Fruit fly (Drosophila melanogaster) whole organism, embryonic: ENCODE measurements around the gene Ir31a.

Experiments used
- Aef1 ChIP-seq: fragments of 200-800 bp; sonication (Bioruptor generic); IDR thresholded peaks from 3 replicates; pipeline ENCODE4 v1.3.6; 2022; ENCODE audit warnings: missing biosample characterization, missing genetic modification characterization
- Bdp1 ChIP-seq: fragments of 200-800 bp; sonication (Bioruptor generic); optimal IDR thresholded peaks from 3 replicates; lab custom pipeline; 2016; ENCODE audit warnings: missing biosample characterization, missing genetic modification characterization
- Bteb2 ChIP-seq: fragments of 200-800 bp; sonication (Bioruptor generic); optimal IDR thresholded peaks from 2 replicates; lab custom pipeline; 2016; ENCODE audit warnings: missing biosample characterization, missing genetic modification characterization
- CG10147 ChIP-seq: fragments of 200-800 bp; sonication (Bioruptor generic); optimal IDR thresholded peaks from 2 replicates; lab custom pipeline; 2019; ENCODE audit warnings: missing biosample characterization, mild to moderate bottlenecking, missing genetic modification characterization, moderate library complexity
- CG10267 ChIP-seq: fragments of 200-800 bp; sonication (Bioruptor generic); optimal IDR thresholded peaks from 2 replicates; lab custom pipeline; 2018; ENCODE audit warnings: missing biosample characterization, mild to moderate bottlenecking, missing genetic modification characterization, moderate library complexity
- CG10321 ChIP-seq: fragments of 200-800 bp; sonication (Bioruptor generic); IDR thresholded peaks from 2 replicates; pipeline ENCODE4 v1.3.6; 2022; ENCODE audit warnings: missing biosample characterization, missing genetic modification characterization
- CG11093 ChIP-seq: fragments of 200-800 bp; sonication (Bioruptor generic); IDR thresholded peaks from 3 replicates; pipeline ENCODE4 v1.3.6; 2022; ENCODE audit warnings: missing biosample characterization, missing genetic modification characterization
- CG12104 ChIP-seq: fragments of 200-800 bp; sonication (Bioruptor generic); optimal IDR thresholded peaks from 3 replicates; lab custom pipeline; 2016; ENCODE audit warnings: missing biosample characterization, missing genetic modification characterization
- CG12744 ChIP-seq: fragments of 200-800 bp; sonication (Bioruptor generic); optimal IDR thresholded peaks from 2 replicates; lab custom pipeline; 2016; ENCODE audit warnings: missing biosample characterization, missing genetic modification characterization
- CG14667 ChIP-seq: fragments of 200-800 bp; sonication (Bioruptor generic); IDR thresholded peaks from 2 replicates; pipeline ENCODE4 v1.3.6; 2022; ENCODE audit warnings: missing biosample characterization, missing genetic modification characterization
- CG16815 ChIP-seq: fragments of 200-800 bp; sonication (Bioruptor generic); optimal IDR thresholded peaks from 3 replicates; lab custom pipeline; 2017; ENCODE audit warnings: missing biosample characterization, mild to moderate bottlenecking, missing genetic modification characterization
- CG17802 ChIP-seq: fragments of 200-800 bp; sonication (Bioruptor generic); optimal IDR thresholded peaks from 2 replicates; lab custom pipeline; 2018; ENCODE audit warnings: missing biosample characterization, mild to moderate bottlenecking, missing genetic modification characterization, moderate library complexity
- CG18011 ChIP-seq: fragments of 200-800 bp; sonication (Bioruptor generic); optimal IDR thresholded peaks from 2 replicates; lab custom pipeline; 2017; ENCODE audit warnings: missing biosample characterization, missing genetic modification characterization, mild to moderate bottlenecking, moderate library complexity, missing genotype
- CG18262 ChIP-seq: fragments of 200-800 bp; optimal IDR thresholded peaks from 3 replicates; lab custom pipeline; 2019; ENCODE audit warnings: missing biosample characterization, mild to moderate bottlenecking, missing genetic modification characterization, moderate library complexity
- CG31224 ChIP-seq: fragments of 200-800 bp; sonication (Bioruptor generic); IDR thresholded peaks from 2 replicates; pipeline ENCODE4 v1.3.6; 2022; ENCODE audit warnings: missing biosample characterization, missing genetic modification characterization
- CG32767 ChIP-seq: fragments of 200-800 bp; sonication (Bioruptor generic); IDR thresholded peaks from 2 replicates; pipeline ENCODE4 v1.3.6; 2022; ENCODE audit warnings: missing biosample characterization, missing genetic modification characterization
- CG6254 ChIP-seq: fragments of 200-800 bp; sonication (Bioruptor generic); optimal IDR thresholded peaks from 3 replicates; lab custom pipeline; 2017; ENCODE audit warnings: mild to moderate bottlenecking, missing biosample characterization, missing genetic modification reagents, missing genetic modification characterization
- CG6765 ChIP-seq: fragments of 200-800 bp; sonication (Bioruptor generic); optimal IDR thresholded peaks from 3 replicates; lab custom pipeline; 2017; ENCODE audit warnings: missing biosample characterization, mild to moderate bottlenecking, missing genetic modification characterization
- CG7839 ChIP-seq: fragments of 200-800 bp; sonication (Bioruptor generic); optimal IDR thresholded peaks from 3 replicates; lab custom pipeline; 2018; ENCODE audit warnings: missing biosample characterization, mild to moderate bottlenecking, missing genetic modification characterization, moderate library complexity
- CG7928 ChIP-seq: fragments of 200-800 bp; sonication (Bioruptor generic); optimal IDR thresholded peaks from 2 replicates; lab custom pipeline; 2017; ENCODE audit warnings: missing biosample characterization, mild to moderate bottlenecking, missing genetic modification characterization
- CG8089 ChIP-seq: fragments of 200-800 bp; sonication (Bioruptor generic); optimal IDR thresholded peaks from 3 replicates; lab custom pipeline; 2016; ENCODE audit warnings: missing biosample characterization, missing genetic modification characterization
- CG9797 ChIP-seq: fragments of 200-800 bp; sonication (Bioruptor generic); optimal IDR thresholded peaks from 3 replicates; lab custom pipeline; 2018; ENCODE audit warnings: missing biosample characterization, mild to moderate bottlenecking, missing genetic modification characterization
- D19A ChIP-seq: fragments of 200-800 bp; optimal IDR thresholded peaks from 3 replicates; lab custom pipeline; 2019; ENCODE audit warnings: missing biosample characterization, mild to moderate bottlenecking, missing genetic modification characterization, moderate library complexity
- Dek ChIP-seq: fragments of 200-800 bp; sonication (Bioruptor generic); optimal IDR thresholded peaks from 3 replicates; lab custom pipeline; 2019; ENCODE audit warnings: missing biosample characterization, mild to moderate bottlenecking, missing genetic modification characterization, moderate library complexity
- Dip2 ChIP-seq: fragments of 200-800 bp; sonication (Bioruptor generic); IDR thresholded peaks from 2 replicates; pipeline ENCODE4 v1.3.6; 2022; ENCODE audit warnings: missing biosample characterization, missing genetic modification characterization
- Dp ChIP-seq: fragments of 200-800 bp; sonication (Bioruptor generic); optimal IDR thresholded peaks from 2 replicates; lab custom pipeline; 2018; ENCODE audit warnings: missing biosample characterization, mild to moderate bottlenecking, missing genetic modification characterization, moderate library complexity
- ERR ChIP-seq: fragments of 200-800 bp; sonication (Bioruptor generic); optimal IDR thresholded peaks from 2 replicates; lab custom pipeline; 2016; ENCODE audit warnings: missing biosample characterization, missing genetic modification characterization
- HmgZ ChIP-seq: fragments of 200-800 bp; sonication (Bioruptor generic); optimal IDR thresholded peaks from 2 replicates; lab custom pipeline; 2018; ENCODE audit warnings: missing biosample characterization, mild to moderate bottlenecking, missing genetic modification characterization
- Hmx ChIP-seq: fragments of 200-800 bp; sonication (Bioruptor generic); optimal IDR thresholded peaks from 2 replicates; lab custom pipeline; 2016; ENCODE audit warnings: missing biosample characterization, missing genetic modification characterization
- Hr51 ChIP-seq, 2 experiments: fragments of 200-800 bp; sonication (Bioruptor generic); optimal IDR thresholded peaks; 2 replicates in 1 of 2; 3 replicates in 1 of 2; lab custom pipeline; 2016 to 2018; ENCODE audit warnings: missing biosample characterization in 2 of 2, missing genetic modification characterization in 2 of 2, mild to moderate bottlenecking in 1 of 2, moderate library complexity in 1 of 2
- MESR4 ChIP-seq: fragments of 200-800 bp; sonication (Bioruptor generic); optimal IDR thresholded peaks from 2 replicates; lab custom pipeline; 2018; ENCODE audit warnings: missing biosample characterization, mild to moderate bottlenecking, missing genetic modification characterization, moderate library complexity
- MTF-1 ChIP-seq: fragments of 200-800 bp; sonication (Bioruptor generic); optimal IDR thresholded peaks from 2 replicates; lab custom pipeline; 2018; ENCODE audit warnings: missing biosample characterization, mild to moderate bottlenecking, missing genetic modification characterization, borderline replicate concordance
- Trl ChIP-seq, 3 experiments: fragments of >200 bp in 2 of 3; fragments of 200-800 bp in 1 of 3; sonication (Bioruptor generic) in 1 of 3; optimal IDR thresholded peaks; 2 replicates in 1 of 3; 3 replicates in 2 of 3; lab custom pipeline; 2016 to 2017; ENCODE audit warnings: missing biosample characterization in 1 of 3, missing genetic modification characterization in 1 of 3
- Usf ChIP-seq: fragments of 200-800 bp; sonication (Bioruptor generic); optimal IDR thresholded peaks from 2 replicates; lab custom pipeline; 2017; ENCODE audit warnings: missing genotype, missing biosample characterization, missing genetic modification characterization
- Vsx1 ChIP-seq: fragments of 200-800 bp; sonication (Bioruptor generic); optimal IDR thresholded peaks from 2 replicates; lab custom pipeline; 2017; ENCODE audit warnings: missing biosample characterization, mild to moderate bottlenecking, missing genetic modification characterization, missing genetic modification reagents
- al ChIP-seq: fragments of 200-800 bp; sonication (Bioruptor generic); IDR thresholded peaks from 2 replicates; pipeline ENCODE4 v1.3.6; 2022; ENCODE audit warnings: missing biosample characterization, missing genetic modification characterization
- ash1 ChIP-seq: fragments of 200-800 bp; sonication (Bioruptor generic); optimal IDR thresholded peaks from 2 replicates; lab custom pipeline; 2018; ENCODE audit warnings: missing biosample characterization, mild to moderate bottlenecking, missing genetic modification characterization
- chn ChIP-seq: fragments of 200-800 bp; sonication (Bioruptor generic); optimal IDR thresholded peaks from 2 replicates; lab custom pipeline; 2016; ENCODE audit warnings: missing biosample characterization, missing genetic modification characterization
- fu2 ChIP-seq: fragments of 200-800 bp; sonication (Bioruptor generic); optimal IDR thresholded peaks from 2 replicates; lab custom pipeline; 2016; ENCODE audit warnings: missing biosample characterization, missing genetic modification characterization
- gcm ChIP-seq: fragments of 200-800 bp; sonication (Bioruptor generic); optimal IDR thresholded peaks from 2 replicates; lab custom pipeline; 2019; ENCODE audit warnings: missing biosample characterization, mild to moderate bottlenecking, missing genetic modification characterization, moderate library complexity
- gcm2 ChIP-seq: fragments of 200-800 bp; sonication (Bioruptor generic); optimal IDR thresholded peaks from 2 replicates; lab custom pipeline; 2016; ENCODE audit warnings: missing biosample characterization, missing genetic modification characterization
- klu ChIP-seq: fragments of 200-800 bp; sonication (Bioruptor generic); IDR thresholded peaks from 2 replicates; pipeline ENCODE4 v1.3.6; 2022; ENCODE audit warnings: missing biosample characterization, missing genetic modification characterization
- maf-S ChIP-seq: fragments of 200-800 bp; sonication (Bioruptor generic); optimal IDR thresholded peaks from 2 replicates; lab custom pipeline; 2016; ENCODE audit warnings: missing biosample characterization, missing genetic modification characterization
- run ChIP-seq: fragments of 200-800 bp; sonication (Bioruptor generic); optimal IDR thresholded peaks from 3 replicates; lab custom pipeline; 2018; ENCODE audit warnings: missing biosample characterization, mild to moderate bottlenecking, missing genetic modification characterization
- salm ChIP-seq: fragments of 200-800 bp; sonication (Bioruptor generic); optimal IDR thresholded peaks from 2 replicates; lab custom pipeline; 2018; ENCODE audit warnings: missing biosample characterization, mild to moderate bottlenecking, missing genetic modification characterization
- sd ChIP-seq: fragments of 200-800 bp; sonication (Bioruptor generic); optimal IDR thresholded peaks from 3 replicates; lab custom pipeline; 2018; ENCODE audit warnings: missing biosample characterization, mild to moderate bottlenecking, missing genetic modification characterization, moderate library complexity
- sima ChIP-seq: fragments of 200-800 bp; sonication (Bioruptor generic); optimal IDR thresholded peaks from 2 replicates; lab custom pipeline; 2016; ENCODE audit warnings: missing biosample characterization, missing genetic modification characterization
- toy ChIP-seq: fragments of 200-800 bp; sonication (Bioruptor generic); IDR thresholded peaks from 2 replicates; pipeline ENCODE4 v1.3.6; 2022; ENCODE audit warnings: missing biosample characterization, missing genetic modification characterization
- tup ChIP-seq: fragments of 200-800 bp; sonication (Bioruptor generic); optimal IDR thresholded peaks from 2 replicates; lab custom pipeline; 2016; ENCODE audit warnings: missing biosample characterization, mild to moderate bottlenecking, missing genetic modification characterization, moderate library complexity
- vvl ChIP-seq: fragments of 200-800 bp; sonication (Bioruptor generic); IDR thresholded peaks from 2 replicates; pipeline ENCODE4 v1.3.6; 2022; ENCODE audit warnings: missing biosample characterization, missing genetic modification characterization

Ir31a gene

dm6 chr2L:10408122-10408576 is 2.8 kb downstream of the Ir31a start, which contains the start of the genes Ip259 and RpS27A (continued):
- TF ChIP-seq Dip2 (GFP tag; lab: Robert Waterston, UW) (no peak), CG10147 (GFP tag; lab: Kevin White, UChicago) (peak; percentile 66), CG17802 (tag; lab: Kevin White, UChicago) (peak; percentile 96), Trl (optimal IDR thresholded peaks at IDR 0.05; lab: Kevin White, UChicago) (no peak), Trl (GFP tag; optimal IDR thresholded peaks at IDR 0.05; lab: Kevin White, UChicago) (peak; percentile 78), sd (no peak), CG7839 (tag; lab: Kevin White, UChicago) (peak; percentile 77), CG10321 (GFP tag; lab: Robert Waterston, UW) (peak; percentile 44; the same call in 1 of the 2 replicates), CG10267 (tag; lab: Kevin White, UChicago) (peak; percentile 60), maf-S (GFP tag; lab: Kevin White, UChicago) (peak; percentile 57), CG32767 (peak; percentile 61; the same call in 1 of the 2 replicates), chn (peak; percentile 37), CG8089 (GFP tag; lab: Kevin White, UChicago) (peak; percentile 85), CG18262 (tag; lab: Kevin White, UChicago) (peak; percentile 54), MTF-1 (GFP tag; lab: Kevin White, UChicago) (no peak), Bdp1 (GFP tag; lab: Kevin White, UChicago) (no peak), sima (peak; percentile 43), CG16815 (GFP tag; lab: Kevin White, UChicago) (peak; percentile 6), CG12104 (GFP tag; lab: Kevin White, UChicago) (peak; percentile 85), Dp (GFP tag; lab: Kevin White, UChicago) (no peak), ERR (GFP tag; lab: Kevin White, UChicago) (no peak), salm (peak; percentile 21), CG7928 (peak; percentile 69), D19A (peak; percentile 45), vvl (GFP tag; lab: Robert Waterston, UW) (peak; percentile 87), tup (GFP tag; lab: Kevin White, UChicago) (no peak), CG6254 (peak; percentile 18), gcm2 (GFP tag; lab: Kevin White, UChicago) (peak; percentile 10), ash1 (no peak), Hmx (GFP tag; lab: Kevin White, UChicago) (peak; percentile 6), gcm (GFP tag; lab: Kevin White, UChicago) (no peak), fu2 (peak; percentile 69), Dek (tag; lab: Kevin White, UChicago) (no peak), Vsx1 (peak; percentile 61), Bteb2 (GFP tag; lab: Kevin White, UChicago) (peak; percentile 55), CG9797 (GFP tag; lab: Kevin White, UChicago) (peak; percentile 29), toy (GFP tag; lab: Robert Waterston, UW) (no peak), Hr51 (GFP tag; optimal IDR thresholded peaks at IDR 0.05; lab: Kevin White, UChicago) (peak in 1 of 2 experiments; percentile 38), CG31224 (GFP tag; lab: Robert Waterston, UW) (peak; percentile 62), CG14667 (GFP tag; lab: Robert Waterston, UW) (no peak; the same call in 1 of the 2 replicates), klu (no peak), HmgZ (tag; lab: Kevin White, UChicago) (peak; percentile 71), Usf (GFP tag; lab: Kevin White, UChicago) (peak; percentile 78), MESR4 (GFP tag; lab: Kevin White, UChicago) (peak; percentile 100), run (tag; lab: Kevin White, UChicago) (no peak), CG12744 (peak; percentile 55), CG18011 (peak; percentile 55), Aef1 (GFP tag; lab: Robert Waterston, UW) (peak; percentile 54; the same call in 2 of the 3 replicates), al (peak; percentile 56), CG11093 (GFP tag; lab: Robert Waterston, UW) (no peak), CG6765 (peak; percentile 86)
